5 fruit fly cellular contexts compared by ENCODE assay signal in the genomic region with DNA sequence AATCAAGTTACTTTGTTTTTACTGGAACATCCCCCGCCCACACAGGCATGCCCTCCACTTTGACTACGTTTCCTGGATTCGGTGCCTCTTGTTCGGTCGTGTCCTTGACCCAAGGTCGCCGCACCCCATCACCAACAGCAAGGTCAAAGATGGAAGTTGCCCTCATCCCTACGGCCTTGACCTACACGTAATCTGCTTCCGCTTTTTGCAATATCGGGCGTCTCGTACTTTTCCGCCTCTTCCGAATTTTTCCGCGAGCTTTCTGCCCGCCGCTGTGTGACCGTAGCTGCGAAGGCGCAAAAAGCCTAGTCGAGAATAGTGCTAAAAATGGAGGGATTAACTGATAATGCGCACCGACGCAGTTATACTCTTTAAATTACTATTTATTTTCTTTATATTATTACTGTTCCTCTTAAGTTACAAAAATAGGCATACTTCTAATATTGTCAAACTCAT.
TF ChIP-seq lines count a peak whose summit lies in the region.

A gene (minus strand): TSS at position 269 of the 456 bp plus-strand sequence.

- TF ChIP-seq CTCF in whole organism, embryonic (GFP tag; optimal IDR thresholded peaks at IDR 0.05; lab: Kevin White, UChicago) = no peak

TF ChIP-seq in whole organism, adult, 20 proteins besides CTCF, POLR2A, EP300 and RAD21 (continues in another document):
- TF ChIP-seq CG7101 (tag; optimal IDR thresholded peaks at IDR 0.05; lab: Kevin White, UChicago) (peak; percentile 35), ovo (GFP tag; optimal IDR thresholded peaks at IDR 0.05; lab: Kevin White, UChicago) (no peak), pad (GFP tag; optimal IDR thresholded peaks at IDR 0.05; lab: Kevin White, UChicago) (peak; percentile 17), Hr96 (GFP tag; optimal IDR thresholded peaks at IDR 0.05; lab: Kevin White, UChicago) (no peak), CG5204 (GFP tag; optimal IDR thresholded peaks at IDR 0.05; lab: Kevin White, UChicago) (no peak), CG11617 (GFP tag; optimal IDR thresholded peaks at IDR 0.05; lab: Kevin White, UChicago) (peak; percentile 14), toe (GFP tag; optimal IDR thresholded peaks at IDR 0.05; lab: Kevin White, UChicago) (no peak), CG14711 (tag; optimal IDR thresholded peaks at IDR 0.05; lab: Kevin White, UChicago) (peak; percentile 13), CG33017 (tag; optimal IDR thresholded peaks at IDR 0.05; lab: Kevin White, UChicago) (peak; percentile 30), tj (GFP tag; optimal IDR thresholded peaks at IDR 0.05; lab: Kevin White, UChicago) (peak; percentile 3), CG1620 (GFP tag; optimal IDR thresholded peaks at IDR 0.05; lab: Kevin White, UChicago) (no peak), cnc (optimal IDR thresholded peaks at IDR 0.05; lab: Kevin White, UChicago) (no peak), bab1 (GFP tag; optimal IDR thresholded peaks at IDR 0.05; lab: Kevin White, UChicago) (peak; percentile 19), Crg-1 (GFP tag; optimal IDR thresholded peaks at IDR 0.05; lab: Kevin White, UChicago) (no peak), cic (GFP tag; optimal IDR thresholded peaks at IDR 0.05; lab: Kevin White, UChicago) (peak; percentile 47), CG7045 (GFP tag; optimal IDR thresholded peaks at IDR 0.05; lab: Kevin White, UChicago) (no peak), Clk (GFP tag; optimal IDR thresholded peaks at IDR 0.05; lab: Kevin White, UChicago) (no peak)

TF ChIP-seq in whole organism, embryonic, 481 proteins besides CTCF, POLR2A, EP300 and RAD21 (continues in another document):
- no peak for TF ChIP-seq CG12299 (tag; optimal IDR thresholded peaks at IDR 0.05; lab: Kevin White, UChicago)
- no peak for TF ChIP-seq gsb-n (tag; optimal IDR thresholded peaks at IDR 0.05; lab: Kevin White, UChicago)
- TF ChIP-seq hkb (optimal IDR thresholded peaks at IDR 0.05; lab: Kevin White, UChicago) = no peak
- TF ChIP-seq hkb (GFP tag; IDR thresholded peaks at IDR 0.05; lab: Robert Waterston, UW) = 0 out of 2 replicates have a peak, but pooled peaks have one; percentile 17
- no peak for TF ChIP-seq CG7786 (GFP tag; optimal IDR thresholded peaks at IDR 0.05; lab: Kevin White, UChicago)
- no peak for TF ChIP-seq CG8359 (GFP tag; optimal IDR thresholded peaks at IDR 0.05; lab: Kevin White, UChicago; ENCODE audit: borderline replicate concordance)
- no peak for TF ChIP-seq unc-4 (GFP tag; IDR thresholded peaks at IDR 0.05; lab: Robert Waterston, UW; ENCODE audit: partially characterized antibody)
- no peak for TF ChIP-seq bowl (GFP tag; IDR thresholded peaks at IDR 0.05; lab: Robert Waterston, UW)
- no peak for TF ChIP-seq tap (tag; optimal IDR thresholded peaks at IDR 0.05; lab: Kevin White, UChicago)
- TF ChIP-seq Sin3A (optimal IDR thresholded peaks at IDR 0.05; lab: Kevin White, UChicago) = no peak
- no peak for TF ChIP-seq CG15011 (GFP tag; optimal IDR thresholded peaks at IDR 0.05; lab: Kevin White, UChicago)
- TF ChIP-seq CG8388 (GFP tag; optimal IDR thresholded peaks at IDR 0.05; lab: Kevin White, UChicago) = no peak
- no peak for TF ChIP-seq ttk (GFP tag; IDR thresholded peaks at IDR 0.05; lab: Robert Waterston, UW)
- no peak for TF ChIP-seq CG4617 (GFP tag; optimal IDR thresholded peaks at IDR 0.05; lab: Kevin White, UChicago; ENCODE audit: borderline replicate concordance)
- no peak for TF ChIP-seq tup (GFP tag; optimal IDR thresholded peaks at IDR 0.05; lab: Kevin White, UChicago)
- TF ChIP-seq Trl (optimal IDR thresholded peaks at IDR 0.05; lab: Kevin White, UChicago) = no peak
- TF ChIP-seq Trl (GFP tag; optimal IDR thresholded peaks at IDR 0.05; lab: Kevin White, UChicago) = no peak
- no peak for TF ChIP-seq toy (GFP tag; IDR thresholded peaks at IDR 0.05; lab: Robert Waterston, UW)

TF ChIP-seq in whole organism, prepupa, 60 proteins besides CTCF, POLR2A, EP300 and RAD21 (continues in another document):
- TF ChIP-seq dac (GFP tag; optimal IDR thresholded peaks at IDR 0.05; lab: Kevin White, UChicago) (no peak), CG1621 (tag; optimal IDR thresholded peaks at IDR 0.05; lab: Kevin White, UChicago) (peak; percentile 35), Met (GFP tag; optimal IDR thresholded peaks at IDR 0.05; lab: Kevin White, UChicago) (peak; percentile 1), CG6854 (GFP tag; optimal IDR thresholded peaks at IDR 0.05; lab: Kevin White, UChicago) (peak; percentile 0), vri (GFP tag; optimal IDR thresholded peaks at IDR 0.05; lab: Kevin White, UChicago) (peak; percentile 44), CG6792 (GFP tag; optimal IDR thresholded peaks at IDR 0.05; lab: Kevin White, UChicago) (no peak), OdsH (GFP tag; optimal IDR thresholded peaks at IDR 0.05; lab: Kevin White, UChicago) (peak; percentile 2), eg (GFP tag; IDR thresholded peaks at IDR 0.05; lab: Robert Waterston, UW) (peak; percentile 53; the same call in 1 of the 3 replicates), Eip75B (GFP tag; optimal IDR thresholded peaks at IDR 0.05; lab: Kevin White, UChicago) (peak; percentile 12), fd85E (GFP tag; optimal IDR thresholded peaks at IDR 0.05; lab: Kevin White, UChicago) (no peak), CG10669 (GFP tag; optimal IDR thresholded peaks at IDR 0.05; lab: Kevin White, UChicago) (no peak), Eip78C (GFP tag; lab: Kevin White, UChicago) (peak; percentile 71), lz (GFP tag; optimal IDR thresholded peaks at IDR 0.05; lab: Kevin White, UChicago) (no peak), Hr4 (GFP tag; optimal IDR thresholded peaks at IDR 0.05; lab: Kevin White, UChicago) (no peak), ss (GFP tag; optimal IDR thresholded peaks at IDR 0.05; lab: Kevin White, UChicago) (peak; percentile 16 to 37), acj6 (GFP tag; optimal IDR thresholded peaks at IDR 0.05; lab: Kevin White, UChicago) (no peak), CG6163 (GFP tag; IDR thresholded peaks at IDR 0.05; lab: Robert Waterston, UW) (0 out of 3 replicates have a peak, but pooled peaks have one; percentile 26), CG15336 (GFP tag; IDR thresholded peaks at IDR 0.05; lab: Robert Waterston, UW) (0 out of 2 replicates have a peak, but pooled peaks have one; percentile 10)

TF ChIP-seq in whole organism, pupa, 21 proteins besides CTCF, POLR2A, EP300 and RAD21:
- TF ChIP-seq EcR (GFP tag; optimal IDR thresholded peaks at IDR 0.05; lab: Kevin White, UChicago) (peak; percentile 71), CG10348 (GFP tag; IDR thresholded peaks at IDR 0.05; lab: Robert Waterston, UW) (no peak), CG34367 (tag; optimal IDR thresholded peaks at IDR 0.05; lab: Kevin White, UChicago) (no peak), CG8159 (tag; optimal IDR thresholded peaks at IDR 0.05; lab: Kevin White, UChicago) (peak; percentile 26), CG32121 (GFP tag; IDR thresholded peaks at IDR 0.05; lab: Robert Waterston, UW) (peak; percentile 40; the same call in 1 of the 2 replicates)

TF ChIP-seq in whole organism, wandering third instar larva, 38 proteins besides CTCF, POLR2A, EP300 and RAD21:
- TF ChIP-seq CG32264 (GFP tag; optimal IDR thresholded peaks at IDR 0.05; lab: Kevin White, UChicago) = no peak
- no peak for TF ChIP-seq Rel (GFP tag; optimal IDR thresholded peaks at IDR 0.05; lab: Kevin White, UChicago)
- peak; percentile 26 for TF ChIP-seq Rel (tag; optimal IDR thresholded peaks at IDR 0.05; lab: Kevin White, UChicago)
- TF ChIP-seq Sp1 (GFP tag; optimal IDR thresholded peaks at IDR 0.05; lab: Kevin White, UChicago) = peak; percentile 25
- TF ChIP-seq woc (GFP tag; optimal IDR thresholded peaks at IDR 0.05; lab: Kevin White, UChicago) = peak; percentile 56
- TF ChIP-seq Hr83 (GFP tag; optimal IDR thresholded peaks at IDR 0.05; lab: Kevin White, UChicago; ENCODE audit: poor library complexity, severe bottlenecking) = no peak
- TF ChIP-seq HLH106 (tag; optimal IDR thresholded peaks at IDR 0.05; lab: Kevin White, UChicago) = no peak
